Worm (Caenorhabditis elegans) whole organism, young adult: ENCODE measurements around the gene Y49E10.27.

Experiments
- B0336.3 ChIP-seq: fragments of 200-800 bp; sonication (Bioruptor generic); IDR thresholded peaks from 2 replicates; pipeline ENCODE4 v1.3.6; 2022; ENCODE audit warnings: missing genetic modification characterization, missing compliant biosample characterization
- F23B12.7 ChIP-seq: sonication (generic microtip); optimal IDR thresholded peaks from 2 replicates; lab custom pipeline; 2017; ENCODE audit warnings: missing genetic modification characterization, mild to moderate bottlenecking, missing compliant biosample characterization, antibody characterized with exemption, moderate library complexity; ENCODE audit not compliant: insufficient read depth
- F33H1.4 ChIP-seq: fragments of 200-800 bp; sonication (Bioruptor generic); IDR thresholded peaks from 2 replicates; pipeline ENCODE4 v1.3.6; 2022; ENCODE audit warnings: missing genetic modification reagents, missing genetic modification characterization, missing compliant biosample characterization
- F55B11.4 ChIP-seq: sonication (generic microtip); optimal IDR thresholded peaks from 2 replicates; lab custom pipeline; 2016; ENCODE audit warnings: missing compliant biosample characterization, missing genetic modification characterization, borderline replicate concordance; ENCODE audit not compliant: insufficient read depth
- F57A8.1 ChIP-seq: fragments of 200-800 bp; sonication (Bioruptor generic); optimal IDR thresholded peaks from 2 replicates; lab custom pipeline; 2018; ENCODE audit warnings: mild to moderate bottlenecking, missing genetic modification characterization, moderate library complexity, missing compliant biosample characterization
- F57C9.4 ChIP-seq: sonication (generic microtip); optimal IDR thresholded peaks from 2 replicates; lab custom pipeline; 2017; ENCODE audit warnings: mild to moderate bottlenecking, missing genetic modification characterization, missing compliant biosample characterization
- Y53F4B.3 ChIP-seq: fragments of 200-800 bp; sonication (Bioruptor generic); IDR thresholded peaks from 2 replicates; pipeline ENCODE4 v1.3.6; 2022; ENCODE audit warnings: missing genetic modification reagents, missing genetic modification characterization, missing compliant biosample characterization
- Y56A3A.18 ChIP-seq: fragments of 200-800 bp; sonication (Bioruptor generic); IDR thresholded peaks from 2 replicates; pipeline ENCODE4 v1.3.6; 2022; ENCODE audit warnings: missing genetic modification reagents, missing genetic modification characterization, missing compliant biosample characterization
- bed-1 ChIP-seq: fragments of 200-800 bp; sonication (Bioruptor generic); IDR thresholded peaks from 2 replicates; pipeline ENCODE4 v1.3.6; 2022; ENCODE audit warnings: missing genetic modification reagents, missing genetic modification characterization, missing compliant biosample characterization
- ccch-3 ChIP-seq: fragments of 200-800 bp; sonication (Bioruptor generic); optimal IDR thresholded peaks from 2 replicates; lab custom pipeline; 2018; ENCODE audit warnings: mild to moderate bottlenecking, missing genetic modification characterization, missing compliant biosample characterization
- cebp-1 ChIP-seq, 2 experiments: fragments of 200-800 bp in 1 of 2; sonication (Bioruptor generic) in 1 of 2; sonication (generic microtip) in 1 of 2; IDR thresholded peaks in 1 of 2; optimal IDR thresholded peaks in 1 of 2; 2 replicates each; pipeline versions ENCODE4 v1.3.6 to Lab custom; 2017 to 2022; ENCODE audit warnings: missing compliant biosample characterization in 2 of 2, missing genetic modification characterization in 2 of 2, mild to moderate bottlenecking in 1 of 2, missing genetic modification reagents in 1 of 2, moderate library complexity in 1 of 2
- ceh-40 ChIP-seq: fragments of 200-800 bp; sonication (Bioruptor generic); IDR thresholded peaks from 2 replicates; pipeline ENCODE4 v1.3.6; 2022; ENCODE audit warnings: missing genetic modification characterization, missing compliant biosample characterization
- ceh-79 ChIP-seq: sonication (generic microtip); optimal IDR thresholded peaks from 2 replicates; lab custom pipeline; 2017; ENCODE audit warnings: mild to moderate bottlenecking, missing genetic modification characterization, missing compliant biosample characterization
- efl-1 ChIP-seq: fragments of 150-350 bp; optimal IDR thresholded peaks from 2 replicates; lab custom pipeline; 2014; ENCODE audit warnings: missing biosample characterization, missing genetic modification reagents, missing genetic modification characterization
- ekl-4 ChIP-seq: fragments of 200-800 bp; sonication (Bioruptor generic); IDR thresholded peaks from 2 replicates; pipeline ENCODE4 v1.3.6; 2022; ENCODE audit warnings: missing genetic modification reagents, missing genetic modification characterization, missing compliant biosample characterization
- hmg-1.2 ChIP-seq: fragments of 200-800 bp; sonication (Bioruptor generic); IDR thresholded peaks from 2 replicates; pipeline ENCODE4 v1.3.6; 2022; ENCODE audit warnings: missing genetic modification reagents, missing genetic modification characterization, missing compliant biosample characterization
- hsf-1 ChIP-seq: fragments of 200-800 bp; sonication (Bioruptor generic); IDR thresholded peaks from 2 replicates; pipeline ENCODE4 v1.3.6; 2022; ENCODE audit warnings: missing genetic modification reagents, missing genetic modification characterization, missing compliant biosample characterization
- let-526 ChIP-seq: fragments of 200-800 bp; sonication (Bioruptor generic); IDR thresholded peaks from 2 replicates; pipeline ENCODE4 v1.3.6; 2022; ENCODE audit warnings: missing genetic modification reagents, missing genetic modification characterization, missing compliant biosample characterization
- let-607 ChIP-seq, 2 experiments: fragments of 200-800 bp in 1 of 2; sonication (Bioruptor generic) in 1 of 2; sonication (generic microtip) in 1 of 2; optimal IDR thresholded peaks; 2 replicates each; lab custom pipeline; 2016 to 2018; ENCODE audit warnings: mild to moderate bottlenecking in 2 of 2, missing compliant biosample characterization in 2 of 2, missing genetic modification characterization in 2 of 2, moderate library complexity in 2 of 2, missing genotype in 1 of 2
- lin-26 ChIP-seq: fragments of 200-800 bp; sonication (Bioruptor generic); IDR thresholded peaks from 2 replicates; pipeline ENCODE4 v1.3.6; 2022; ENCODE audit warnings: missing genetic modification reagents, missing genetic modification characterization, missing compliant biosample characterization
- lin-35 ChIP-seq, 3 experiments: fragments of 150-350 bp in 2 of 3; sonication (generic microtip) in 1 of 3; optimal IDR thresholded peaks; 2 replicates each; lab custom pipeline; 2014 to 2018; ENCODE audit warnings: missing biosample characterization in 3 of 3, missing genetic modification characterization in 3 of 3, missing genetic modification reagents in 3 of 3
- lin-40 ChIP-seq: sonication (generic microtip); optimal IDR thresholded peaks from 2 replicates; lab custom pipeline; 2016; ENCODE audit warnings: missing genetic modification characterization, mild to moderate bottlenecking, missing compliant biosample characterization, missing genotype, missing genetic modification reagents
- mcd-1 ChIP-seq: fragments of 200-800 bp; sonication (Bioruptor generic); IDR thresholded peaks from 2 replicates; pipeline ENCODE4 v1.3.6; 2022; ENCODE audit warnings: missing genetic modification reagents, missing genetic modification characterization, missing compliant biosample characterization
- nfyb-1 ChIP-seq: fragments of 200-800 bp; sonication (Bioruptor generic); IDR thresholded peaks from 2 replicates; pipeline ENCODE4 v1.3.6; 2022; ENCODE audit warnings: missing genetic modification reagents, missing genetic modification characterization, missing compliant biosample characterization
- nhr-120 ChIP-seq: fragments of 200-800 bp; sonication (Bioruptor generic); IDR thresholded peaks from 2 replicates; pipeline ENCODE4 v1.3.6; 2022; ENCODE audit warnings: missing genetic modification characterization, missing compliant biosample characterization
- nhr-80 ChIP-seq: sonication (generic microtip); optimal IDR thresholded peaks from 2 replicates; lab custom pipeline; 2016; ENCODE audit warnings: missing genetic modification characterization, missing compliant biosample characterization
- nhr-90 ChIP-seq: sonication (generic microtip); optimal IDR thresholded peaks from 2 replicates; lab custom pipeline; 2016; ENCODE audit warnings: missing genotype, mild to moderate bottlenecking, missing genetic modification characterization, missing compliant biosample characterization
- rcor-1 ChIP-seq: fragments of 200-800 bp; sonication (Bioruptor generic); IDR thresholded peaks from 2 replicates; pipeline ENCODE4 v1.3.6; 2022; ENCODE audit warnings: missing genetic modification reagents, missing genetic modification characterization, missing compliant biosample characterization
- sea-2 ChIP-seq: fragments of 200-800 bp; sonication (Bioruptor generic); IDR thresholded peaks from 2 replicates; pipeline ENCODE4 v1.3.6; 2022; ENCODE audit warnings: missing genetic modification characterization, missing compliant biosample characterization
- snpc-1.1 ChIP-seq: sonication (generic microtip); optimal IDR thresholded peaks from 2 replicates; lab custom pipeline; 2017; ENCODE audit warnings: missing genetic modification characterization, mild to moderate bottlenecking, missing compliant biosample characterization, antibody characterized with exemption, moderate library complexity, missing genotype, missing genetic modification reagents; ENCODE audit not compliant: insufficient read depth
- ztf-28 ChIP-seq: fragments of 200-800 bp; sonication (Bioruptor generic); IDR thresholded peaks from 2 replicates; pipeline ENCODE4 v1.3.6; 2022; ENCODE audit warnings: missing genetic modification reagents, missing genetic modification characterization, missing compliant biosample characterization
- ztf-3 ChIP-seq: fragments of 200-800 bp; sonication (Bioruptor generic); optimal IDR thresholded peaks from 2 replicates; lab custom pipeline; 2018; ENCODE audit warnings: mild to moderate bottlenecking, missing genetic modification characterization, missing compliant biosample characterization

Y49E10.27 gene

DNA sequence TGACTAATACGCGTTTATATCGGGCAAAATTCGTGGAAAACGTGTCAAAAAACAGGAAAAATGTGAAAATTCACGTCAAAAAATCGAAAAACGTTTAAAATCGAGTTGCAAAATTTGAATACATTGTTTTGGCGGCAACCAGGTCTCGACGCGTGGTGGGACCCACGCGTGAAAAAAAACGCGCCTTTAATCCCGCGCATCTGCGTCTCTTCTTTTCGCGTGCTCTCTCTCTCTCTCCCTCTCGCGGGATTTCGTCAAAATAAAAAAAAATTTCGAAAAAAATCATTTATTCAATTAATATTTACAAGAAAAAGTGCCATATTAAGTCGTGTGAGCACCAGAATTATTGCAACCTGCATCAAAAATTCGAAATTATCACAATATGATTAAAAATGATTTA lies 19.1 kb downstream of the Y49E10.27 start, which contains the start of gene ani-1 (continued):
- TF ChIP-seq sea-2 (GFP tag; lab: Robert Waterston, UW): no peak
- peak; percentile 84 for TF ChIP-seq rcor-1 (GFP tag; lab: Robert Waterston, UW)
- peak; percentile 56 for TF ChIP-seq snpc-1.1
- 0 out of 2 replicates have a peak, but pooled peaks have one; percentile 8 for TF ChIP-seq lin-26 (GFP tag; lab: Robert Waterston, UW)
- peak; percentile 79 for TF ChIP-seq ztf-28
- peak; percentile 38; the same call in 1 of the 2 replicates for TF ChIP-seq hsf-1
- no peak for TF ChIP-seq nhr-120 (GFP tag; lab: Robert Waterston, UW)
- TF ChIP-seq hmg-1.2 (GFP tag; lab: Robert Waterston, UW): peak; percentile 97
- peak; percentile 57 for TF ChIP-seq lin-40 (tag; lab: Kevin White, UChicago)
- peak; percentile 94 for TF ChIP-seq F33H1.4 (GFP tag; lab: Robert Waterston, UW)
- 0 out of 2 replicates have a peak, but pooled peaks have one; percentile 42 for TF ChIP-seq Y53F4B.3
- no peak for TF ChIP-seq ccch-3 (GFP tag; lab: Kevin White, UChicago)

DNA sequence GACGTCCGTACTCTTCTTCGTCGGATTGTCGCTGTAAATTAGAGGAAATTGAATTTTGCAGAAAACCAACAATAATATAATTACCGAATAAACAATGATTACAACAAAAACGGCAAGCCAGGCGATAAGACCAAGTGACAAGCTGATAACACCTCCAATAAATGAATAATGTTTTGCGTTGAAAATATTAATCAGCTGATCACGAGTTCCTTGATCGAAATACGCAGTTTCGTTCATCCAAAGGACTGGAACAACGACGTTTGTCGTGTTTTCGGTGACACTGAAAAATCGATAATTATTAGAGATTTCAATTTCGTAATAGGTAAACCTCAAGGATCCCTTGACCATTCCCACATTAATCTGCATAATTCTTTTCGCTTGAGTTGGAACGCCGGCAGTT lies 19.6 kb downstream of the Y49E10.27 start:
- TF ChIP-seq ztf-28: no peak
- no peak for TF ChIP-seq efl-1 (GFP tag; lab: Kevin White, UChicago)
- peak; percentile 37 for TF ChIP-seq nhr-80 (tag; lab: Kevin White, UChicago)
- no peak for TF ChIP-seq cebp-1 (GFP tag; IDR thresholded peaks at IDR 0.05; lab: Robert Waterston, UW)
- peak; percentile 2 for TF ChIP-seq cebp-1 (tag; optimal IDR thresholded peaks at IDR 0.05; lab: Kevin White, UChicago)
- peak; percentile 34; the same call in 1 of the 2 replicates for TF ChIP-seq rcor-1 (GFP tag; lab: Robert Waterston, UW)
- no peak for TF ChIP-seq ekl-4 (GFP tag; lab: Robert Waterston, UW)
- no peak for TF ChIP-seq Y56A3A.18 (GFP tag; lab: Robert Waterston, UW)
- no peak for TF ChIP-seq bed-1
- no peak for TF ChIP-seq F57A8.1
- TF ChIP-seq ztf-3 (GFP tag; lab: Kevin White, UChicago): no peak
- no peak for TF ChIP-seq F55B11.4 (tag; lab: Kevin White, UChicago)
- TF ChIP-seq ceh-40 (GFP tag; lab: Robert Waterston, UW): no peak
- TF ChIP-seq let-607 (tag; optimal IDR thresholded peaks at IDR 0.05; lab: Kevin White, UChicago): no peak
- TF ChIP-seq lin-35 (GFP tag; optimal IDR thresholded peaks at IDR 0.05; lab: Kevin White, UChicago): no peak
- TF ChIP-seq snpc-1.1: no peak
- no peak for TF ChIP-seq let-526 (GFP tag; lab: Robert Waterston, UW)
- no peak for TF ChIP-seq nhr-90 (tag; lab: Kevin White, UChicago)
- TF ChIP-seq F23B12.7 (tag; lab: Kevin White, UChicago): no peak
- no peak for TF ChIP-seq nfyb-1 (GFP tag; lab: Robert Waterston, UW)
- TF ChIP-seq B0336.3: no peak
- TF ChIP-seq mcd-1 (GFP tag; lab: Robert Waterston, UW): no peak
- no peak for TF ChIP-seq F57C9.4

DNA sequence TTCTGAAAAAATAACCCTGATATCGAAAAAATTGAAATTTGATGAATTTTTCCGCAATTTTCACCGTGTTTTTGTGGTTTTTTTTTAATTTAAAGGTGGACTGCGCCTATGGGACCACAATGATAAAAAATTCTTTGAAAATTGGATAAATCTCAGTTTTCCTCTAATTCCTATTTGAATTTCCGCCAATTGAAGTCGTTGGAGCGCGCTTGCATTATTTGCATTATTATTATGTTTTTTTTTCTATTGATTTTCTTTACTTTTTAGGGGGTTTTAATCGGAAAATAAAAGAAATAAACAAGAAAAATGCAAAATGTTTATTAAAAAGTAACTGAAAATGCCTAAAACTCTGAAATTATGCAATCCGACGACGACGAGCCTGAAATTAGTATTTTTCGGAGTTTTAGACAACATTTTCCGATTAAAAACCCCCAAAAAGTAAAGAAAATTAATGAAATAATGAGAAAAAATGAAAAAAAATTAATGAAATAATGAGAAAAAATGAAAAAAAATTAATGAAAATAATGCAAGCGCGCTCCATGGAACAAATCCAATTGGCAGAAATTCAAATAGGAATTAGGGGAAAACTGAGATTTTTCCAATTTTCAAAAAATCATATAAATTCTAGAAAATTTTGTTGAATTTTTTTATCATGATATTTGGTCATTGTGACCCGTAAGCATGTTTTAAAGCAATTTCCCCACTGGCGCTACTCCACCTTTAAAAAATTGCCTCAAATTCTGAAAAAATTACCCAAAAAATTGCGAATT lies 21.6 kb downstream of the Y49E10.27 start:
- TF ChIP-seq ceh-79 (tag; lab: Kevin White, UChicago) (no peak), hmg-1.2 (GFP tag; lab: Robert Waterston, UW) (no peak), ekl-4 (GFP tag; lab: Robert Waterston, UW) (peak; percentile 34; the same call in 1 of the 2 replicates), mcd-1 (GFP tag; lab: Robert Waterston, UW) (peak; percentile 49)
